Worm (Caenorhabditis elegans) whole organism, L4 larva: Measurements from ENCODE around the gene C17H12.12.
"Not testable (repeated sequence)": the region's sequence is repeated elsewhere in the genome, so short reads cannot be mapped to it uniquely, and the experiment has no call there.

Experiments
- egl-27 ChIP-seq: sonication (generic microtip); optimal IDR thresholded peaks from 3 replicates; lab custom pipeline; 2017; ENCODE audit warnings: missing biosample characterization, missing genetic modification reagents, missing genetic modification characterization
- hlh-11 ChIP-seq: fragments of 200-800 bp; sonication (Bioruptor generic); optimal IDR thresholded peaks from 2 replicates; lab custom pipeline; 2018; ENCODE audit warnings: mild to moderate bottlenecking, missing genetic modification characterization, missing compliant biosample characterization
- nhr-25 ChIP-seq: sonication (generic microtip); optimal IDR thresholded peaks from 2 replicates; lab custom pipeline; 2017; ENCODE audit warnings: missing genetic modification characterization, mild to moderate bottlenecking, missing compliant biosample characterization, antibody characterized with exemption, moderate library complexity, borderline replicate concordance; ENCODE audit not compliant: insufficient read depth
- nhr-28 ChIP-seq: fragments of 150-350 bp; optimal IDR thresholded peaks from 2 replicates; lab custom pipeline; 2014; ENCODE audit warnings: missing biosample characterization, missing genetic modification characterization
- nhr-76 ChIP-seq: fragments of 150-350 bp; optimal IDR thresholded peaks from 2 replicates; lab custom pipeline; 2014; ENCODE audit warnings: missing biosample characterization, missing genetic modification characterization
- unc-130 ChIP-seq: sonication (generic microtip); optimal IDR thresholded peaks from 2 replicates; lab custom pipeline; 2016; ENCODE audit warnings: missing genetic modification reagents, missing genetic modification characterization, missing compliant biosample characterization
- zag-1 ChIP-seq: fragments of 150-350 bp; optimal IDR thresholded peaks from 2 replicates; lab custom pipeline; 2014; ENCODE audit warnings: missing biosample characterization, missing genetic modification characterization
- zfp-3 ChIP-seq: fragments of 200-800 bp; sonication (Bioruptor generic); conservative IDR thresholded peaks from 2 replicates; pipeline ENCODE4 v1.3.6; 2022; ENCODE audit warnings: missing genetic modification reagents, missing genetic modification characterization, missing compliant biosample characterization
- ztf-11 ChIP-seq: fragments of 150-350 bp; optimal IDR thresholded peaks from 2 replicates; lab custom pipeline; 2014; ENCODE audit warnings: missing biosample characterization, missing genetic modification characterization
- ztf-7 ChIP-seq: fragments of 150-350 bp; optimal IDR thresholded peaks from 2 replicates; lab custom pipeline; 2014; ENCODE audit warnings: missing biosample characterization, missing genetic modification characterization

DNA sequence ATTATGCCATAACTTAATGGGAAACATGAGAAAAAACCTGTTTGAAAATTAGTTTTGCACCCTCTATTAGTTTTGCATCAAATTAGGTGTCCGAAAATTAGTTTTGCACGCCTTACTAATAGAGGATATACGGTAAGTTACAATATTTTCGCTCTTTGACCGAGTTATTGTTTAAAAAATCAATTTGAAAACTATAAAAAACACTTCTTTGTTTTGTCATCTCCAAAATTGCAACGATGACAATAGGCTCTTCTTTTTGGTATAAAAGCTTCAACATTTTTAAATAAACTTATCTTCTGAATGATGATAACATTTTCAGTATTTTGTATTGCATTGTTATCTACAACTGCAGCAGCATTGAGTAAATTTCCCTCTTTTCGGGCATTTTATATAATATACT is 31.8 kb downstream of the C17H12.12 start, which contains the start of gene H20E11.2:
- TF ChIP-seq zfp-3 (GFP tag; lab: Robert Waterston, UW); ztf-7 (tag; lab: Kevin White, UChicago); nhr-76; nhr-28 (tag; lab: Kevin White, UChicago); hlh-11 (tag; lab: Kevin White, UChicago); zag-1 (tag; lab: Kevin White, UChicago); nhr-25; unc-130 (GFP tag; lab: Kevin White, UChicago); ztf-11 (tag; lab: Kevin White, UChicago); egl-27 (tag; lab: Kevin White, UChicago): not testable (repeated sequence)
